Worm (Caenorhabditis elegans) whole organism, L4 larva: ENCODE measurements around the gene R09H10.7.

Experiments
- F37D6.2 ChIP-seq: sonication (generic microtip); optimal IDR thresholded peaks from 2 replicates; lab custom pipeline; 2016; ENCODE audit warnings: mild to moderate bottlenecking, missing genetic modification characterization, missing compliant biosample characterization
- F49E8.2 ChIP-seq: sonication (generic microtip); optimal IDR thresholded peaks from 2 replicates; lab custom pipeline; 2016; ENCODE audit warnings: missing compliant biosample characterization, mild to moderate bottlenecking, missing genetic modification characterization, borderline replicate concordance
- T20F7.1 ChIP-seq: fragments of 200-800 bp; sonication (Bioruptor generic); optimal IDR thresholded peaks from 2 replicates; lab custom pipeline; 2018; ENCODE audit warnings: mild to moderate bottlenecking, missing genetic modification characterization, missing compliant biosample characterization
- T26A8.4 ChIP-seq: fragments of 200-800 bp; sonication (Bioruptor generic); IDR thresholded peaks from 2 replicates; pipeline ENCODE4 v1.3.6; 2022; ENCODE audit warnings: missing genetic modification characterization, missing compliant biosample characterization
- Y48G9A.11 ChIP-seq: fragments of 200-800 bp; sonication (Bioruptor generic); IDR thresholded peaks from 2 replicates; pipeline ENCODE4 v1.3.6; 2022; ENCODE audit warnings: missing genetic modification reagents, missing genetic modification characterization, missing compliant biosample characterization
- aha-1 ChIP-seq: fragments of 150-350 bp; peaks from one replicate; lab custom pipeline; 2014; ENCODE audit warnings: missing biosample characterization, missing genetic modification characterization
- ama-1 ChIP-seq: fragments of 150-350 bp; optimal IDR thresholded peaks from 2 replicates; lab custom pipeline; 2014; ENCODE audit warnings: inconsistent platforms, mixed read lengths
- attf-4 ChIP-seq: sonication (generic microtip); optimal IDR thresholded peaks from 3 replicates; lab custom pipeline; 2017; ENCODE audit warnings: missing biosample characterization, missing genetic modification characterization
- ceh-32 ChIP-seq: sonication (generic microtip); optimal IDR thresholded peaks from 2 replicates; lab custom pipeline; 2016; ENCODE audit warnings: mild to moderate bottlenecking, missing genetic modification characterization, missing compliant biosample characterization; ENCODE audit not compliant: poor library complexity
- ceh-44 ChIP-seq: fragments of 200-800 bp; sonication (Bioruptor generic); IDR thresholded peaks from 2 replicates; pipeline ENCODE4 v1.3.6; 2022; ENCODE audit warnings: missing genetic modification reagents, missing genetic modification characterization, missing compliant biosample characterization
- ceh-82 ChIP-seq: sonication (generic microtip); optimal IDR thresholded peaks from 2 replicates; lab custom pipeline; 2017; ENCODE audit warnings: missing biosample characterization, missing genetic modification characterization
- ces-1 ChIP-seq: fragments of 150-350 bp; sonication (generic microtip); optimal IDR thresholded peaks from 4 replicates; lab custom pipeline; 2014; ENCODE audit warnings: missing biosample characterization, missing genetic modification reagents, missing genetic modification characterization
- daf-12 ChIP-seq: fragments of 150-350 bp; optimal IDR thresholded peaks from 2 replicates; lab custom pipeline; 2014; ENCODE audit warnings: missing biosample characterization, missing genetic modification reagents, missing genetic modification characterization
- daf-8 ChIP-seq: fragments of 200-800 bp; sonication (Bioruptor generic); IDR thresholded peaks from 2 replicates; pipeline ENCODE4 v1.3.6; 2022; ENCODE audit warnings: missing genetic modification characterization, missing compliant biosample characterization
- dmd-6 ChIP-seq: fragments of 200-800 bp; sonication (Bioruptor generic); IDR thresholded peaks from 2 replicates; pipeline ENCODE4 v1.3.6; 2022; ENCODE audit warnings: missing genetic modification reagents, missing genetic modification characterization, missing compliant biosample characterization
- dpl-1 ChIP-seq: fragments of 150-350 bp; optimal IDR thresholded peaks from 2 replicates; lab custom pipeline; 2014; ENCODE audit warnings: missing biosample characterization, missing genetic modification reagents, missing genetic modification characterization
- dve-1 ChIP-seq: sonication (generic microtip); optimal IDR thresholded peaks from 2 replicates; lab custom pipeline; 2017; ENCODE audit warnings: antibody characterized with exemption, mild to moderate bottlenecking, missing genetic modification characterization, missing compliant biosample characterization; ENCODE audit not compliant: insufficient read depth
- hlh-30 ChIP-seq: sonication (generic microtip); optimal IDR thresholded peaks from 2 replicates; lab custom pipeline; 2017; ENCODE audit warnings: antibody characterized with exemption, mild to moderate bottlenecking, missing genetic modification characterization, missing compliant biosample characterization; ENCODE audit not compliant: insufficient read depth
- hmg-1.1 ChIP-seq: fragments of 200-800 bp; sonication (Bioruptor generic); IDR thresholded peaks from 2 replicates; pipeline ENCODE4 v1.3.6; 2022; ENCODE audit warnings: missing genetic modification reagents, missing genetic modification characterization, missing compliant biosample characterization
- lin-13 ChIP-seq: fragments of 150-350 bp; optimal IDR thresholded peaks from 2 replicates; lab custom pipeline; 2014; ENCODE audit warnings: missing biosample characterization, missing genetic modification reagents, missing genetic modification characterization
- lin-38 ChIP-seq: fragments of 200-800 bp; sonication (Bioruptor generic); IDR thresholded peaks from 2 replicates; pipeline ENCODE4 v1.3.6; 2022; ENCODE audit warnings: missing genetic modification reagents, missing genetic modification characterization, missing compliant biosample characterization
- lir-3 ChIP-seq: sonication (generic microtip); optimal IDR thresholded peaks from 2 replicates; lab custom pipeline; 2016; ENCODE audit warnings: mild to moderate bottlenecking, missing genetic modification characterization, missing compliant biosample characterization
- mep-1 ChIP-seq: fragments of 150-350 bp; sonication (generic microtip); optimal IDR thresholded peaks from 3 replicates; lab custom pipeline; 2014; ENCODE audit warnings: missing biosample characterization, missing genetic modification characterization
- mxl-3 ChIP-seq: fragments of 200-800 bp; sonication (Bioruptor generic); optimal IDR thresholded peaks from 2 replicates; lab custom pipeline; 2018; ENCODE audit warnings: mild to moderate bottlenecking, missing genetic modification characterization, missing compliant biosample characterization
- nhr-10 ChIP-seq: fragments of 150-350 bp; optimal IDR thresholded peaks from 2 replicates; lab custom pipeline; 2014; ENCODE audit warnings: missing biosample characterization, missing genetic modification characterization
- nhr-11 ChIP-seq: fragments of 150-350 bp; optimal IDR thresholded peaks from 2 replicates; lab custom pipeline; 2014; ENCODE audit warnings: missing biosample characterization, missing genetic modification characterization
- nhr-237 ChIP-seq: sonication (generic microtip); optimal IDR thresholded peaks from 2 replicates; lab custom pipeline; 2017; ENCODE audit warnings: missing biosample characterization, missing genetic modification characterization
- nhr-25 ChIP-seq: sonication (generic microtip); optimal IDR thresholded peaks from 2 replicates; lab custom pipeline; 2017; ENCODE audit warnings: missing genetic modification characterization, mild to moderate bottlenecking, missing compliant biosample characterization, antibody characterized with exemption, moderate library complexity, borderline replicate concordance; ENCODE audit not compliant: insufficient read depth
- nhr-41 ChIP-seq: fragments of 200-800 bp; sonication (Bioruptor generic); IDR thresholded peaks from 2 replicates; pipeline ENCODE4 v1.3.6; 2022; ENCODE audit warnings: missing genetic modification reagents, missing genetic modification characterization, missing compliant biosample characterization
- nhr-48 ChIP-seq: sonication (generic microtip); optimal IDR thresholded peaks from 2 replicates; lab custom pipeline; 2016; ENCODE audit warnings: mild to moderate bottlenecking, missing genetic modification characterization, missing compliant biosample characterization
- nhr-76 ChIP-seq: fragments of 150-350 bp; optimal IDR thresholded peaks from 2 replicates; lab custom pipeline; 2014; ENCODE audit warnings: missing biosample characterization, missing genetic modification characterization
- pha-4 ChIP-seq, 2 experiments: fragments of 150-350 bp in 1 of 2; fragments of 200-800 bp in 1 of 2; sonication (Bioruptor generic) in 1 of 2; IDR thresholded peaks in 1 of 2; optimal IDR thresholded peaks in 1 of 2; 2 replicates each; pipeline versions ENCODE4 v1.3.6 to Lab custom; 2014 to 2022; ENCODE audit warnings: missing genetic modification characterization in 2 of 2, missing genetic modification reagents in 2 of 2, missing biosample characterization in 1 of 2, missing compliant biosample characterization in 1 of 2
- spr-1 ChIP-seq: sonication (generic microtip); optimal IDR thresholded peaks from 2 replicates; lab custom pipeline; 2016; ENCODE audit warnings: mild to moderate bottlenecking, missing genetic modification characterization, missing compliant biosample characterization
- tag-97 ChIP-seq: fragments of 200-800 bp; sonication (Bioruptor generic); IDR thresholded peaks from 2 replicates; pipeline ENCODE4 v1.3.6; 2022; ENCODE audit warnings: missing genetic modification characterization, missing compliant biosample characterization
- unc-62 ChIP-seq, 3 experiments: fragments of 150-350 bp in 1 of 3; sonication (generic microtip); optimal IDR thresholded peaks in 2 of 3; peaks in 1 of 3; 1 replicate in 1 of 3; 2 replicates in 2 of 3; lab custom pipeline; 2014 to 2017; ENCODE audit warnings: missing biosample characterization in 3 of 3, missing genetic modification characterization in 3 of 3, missing genetic modification reagents in 3 of 3, missing genotype in 1 of 3
- vab-7 ChIP-seq: fragments of 200-800 bp; sonication (Bioruptor generic); IDR thresholded peaks from 2 replicates; pipeline ENCODE4 v1.3.6; 2022; ENCODE audit warnings: missing genetic modification reagents, missing genetic modification characterization, missing compliant biosample characterization
- zag-1 ChIP-seq: fragments of 150-350 bp; optimal IDR thresholded peaks from 2 replicates; lab custom pipeline; 2014; ENCODE audit warnings: missing biosample characterization, missing genetic modification characterization
- zip-11 ChIP-seq: fragments of 200-800 bp; sonication (Bioruptor generic); IDR thresholded peaks from 2 replicates; pipeline ENCODE4 v1.3.6; 2022; ENCODE audit warnings: missing genetic modification characterization, missing compliant biosample characterization
- ztf-7 ChIP-seq: fragments of 150-350 bp; optimal IDR thresholded peaks from 2 replicates; lab custom pipeline; 2014; ENCODE audit warnings: missing biosample characterization, missing genetic modification characterization

Gene R09H10.7

DNA sequence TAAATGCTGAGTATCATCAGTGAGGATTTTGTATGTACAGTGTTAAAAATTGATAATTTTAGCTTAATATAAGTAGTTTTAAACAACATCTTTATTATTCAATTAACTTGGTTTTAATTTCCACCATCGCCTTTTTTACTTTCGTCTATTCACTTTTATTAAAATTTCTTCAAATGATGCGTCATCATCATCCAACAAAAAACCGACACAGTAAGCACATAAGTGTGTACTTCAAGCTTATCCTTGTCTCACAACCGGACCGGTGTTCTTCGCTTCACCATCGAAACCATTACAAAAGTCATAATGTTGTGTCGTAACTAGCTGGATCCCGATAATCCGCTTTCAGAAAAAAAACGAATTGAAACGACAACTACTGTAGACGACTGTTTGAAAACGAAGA lies 24.4 kb upstream of the R09H10.7 start, which contains the start of gene C43F9.11:
Gene C43F9.11 (plus strand): TSS at position 301 of the 400 bp plus-strand sequence.
- no peak for TF ChIP-seq mxl-3 (GFP tag; lab: Kevin White, UChicago)
- no peak for TF ChIP-seq ztf-7 (tag; lab: Kevin White, UChicago)
- no peak for TF ChIP-seq T26A8.4 (GFP tag; lab: Robert Waterston, UW)
- TF ChIP-seq nhr-76 (tag; lab: Kevin White, UChicago) = no peak
- TF ChIP-seq attf-4 (tag; lab: Kevin White, UChicago) = no peak
- no peak for TF ChIP-seq hlh-30 (tag; lab: Kevin White, UChicago)
- TF ChIP-seq mep-1 (tag; lab: Kevin White, UChicago) = no peak
- TF ChIP-seq nhr-11 (tag; lab: Kevin White, UChicago) = no peak
- TF ChIP-seq daf-8 (GFP tag; lab: Robert Waterston, UW) = no peak
- no peak for TF ChIP-seq nhr-25 (tag; lab: Kevin White, UChicago)
- no peak for TF ChIP-seq ces-1 (GFP tag; lab: Kevin White, UChicago)
- no peak for TF ChIP-seq hmg-1.1 (GFP tag; lab: Robert Waterston, UW)

DNA sequence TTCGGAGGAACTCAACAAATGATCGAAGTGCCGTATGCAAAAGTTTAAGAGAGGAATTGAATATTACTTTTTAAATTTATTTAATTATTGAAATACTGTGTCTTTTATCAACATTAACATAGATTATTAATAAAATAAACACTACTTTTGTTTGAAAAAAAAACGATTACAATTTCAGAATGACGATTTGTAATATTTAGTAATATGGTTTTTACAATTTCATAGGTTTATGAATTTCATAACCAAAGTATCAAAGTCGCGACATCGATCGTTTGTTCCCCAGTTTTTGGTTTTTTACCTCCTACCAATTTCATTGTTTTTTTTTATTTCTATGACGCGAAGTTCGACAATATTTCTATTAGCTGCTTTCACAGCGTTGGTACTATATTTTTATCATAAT lies 20.9 kb upstream of the R09H10.7 start, which contains the start of gene R09H10.1:
Gene R09H10.1 (plus strand): TSS at position 301 of the 400 bp plus-strand sequence.
- TF ChIP-seq ceh-44 (GFP tag; lab: Robert Waterston, UW) = no peak
- no peak for TF ChIP-seq ceh-82 (tag; lab: Kevin White, UChicago)
- TF ChIP-seq F49E8.2 (tag; lab: Kevin White, UChicago) = no peak
- no peak for TF ChIP-seq zag-1 (tag; lab: Kevin White, UChicago)
- TF ChIP-seq lin-38 (GFP tag; lab: Robert Waterston, UW) = no peak
- TF ChIP-seq tag-97 (GFP tag; lab: Robert Waterston, UW) = no peak
- no peak for TF ChIP-seq spr-1 (tag; lab: Kevin White, UChicago)
- no peak for TF ChIP-seq dve-1 (tag; lab: Kevin White, UChicago)
- no peak for TF ChIP-seq zip-11 (GFP tag; lab: Robert Waterston, UW)
- no peak for TF ChIP-seq ceh-32 (tag; lab: Kevin White, UChicago)
- TF ChIP-seq ztf-7 (tag; lab: Kevin White, UChicago) = no peak
- no peak for TF ChIP-seq nhr-76 (tag; lab: Kevin White, UChicago)
- TF ChIP-seq lin-13 (GFP tag; lab: Kevin White, UChicago) = no peak
- TF ChIP-seq lir-3 (tag; lab: Kevin White, UChicago) = no peak
- no peak for TF ChIP-seq unc-62 (GFP tag; optimal IDR thresholded peaks at IDR 0.05 in 1 of 2; lab: Kevin White, UChicago)
- TF ChIP-seq unc-62 (tag; optimal IDR thresholded peaks at IDR 0.05; lab: Kevin White, UChicago) = no peak
- TF ChIP-seq ama-1 (lab: Kevin White, UChicago) = no peak
- TF ChIP-seq nhr-10 (tag; lab: Kevin White, UChicago) = no peak
- no peak for TF ChIP-seq vab-7 (GFP tag; lab: Robert Waterston, UW)
- TF ChIP-seq daf-12 (tag; lab: Kevin White, UChicago) = no peak
- TF ChIP-seq dpl-1 (GFP tag; lab: Kevin White, UChicago) = no peak

DNA sequence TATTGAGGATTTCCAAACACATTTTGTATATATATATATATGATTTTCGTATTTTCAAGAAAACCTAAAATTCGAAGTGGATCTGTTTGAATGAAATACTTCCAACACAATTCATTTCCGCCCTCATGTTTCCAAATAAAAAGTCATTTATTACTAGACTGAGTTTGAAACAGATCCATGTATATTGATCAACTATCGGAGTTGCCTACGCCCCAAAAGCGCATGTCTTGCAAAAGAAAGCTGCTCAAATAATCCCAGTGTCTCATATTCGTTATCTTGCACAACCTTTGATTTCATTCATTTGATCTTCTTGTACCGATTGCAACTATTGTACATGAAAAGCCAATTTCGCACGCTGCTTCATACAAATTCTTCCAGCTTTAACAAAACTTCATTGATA lies 18.3 kb upstream of the R09H10.7 start, which contains the start of gene R09H10.2:
Gene R09H10.2 (plus strand): TSS at position 301 of the 400 bp plus-strand sequence.
- no peak for TF ChIP-seq daf-12 (tag; lab: Kevin White, UChicago)
- no peak for TF ChIP-seq nhr-48 (tag; lab: Kevin White, UChicago)
- TF ChIP-seq F37D6.2 (tag; lab: Kevin White, UChicago) = no peak
- no peak for TF ChIP-seq pha-4 (GFP tag; IDR thresholded peaks at IDR 0.05; lab: Robert Waterston, UW)
- no peak for TF ChIP-seq pha-4 (tag; optimal IDR thresholded peaks at IDR 0.05; lab: Kevin White, UChicago)
- TF ChIP-seq Y48G9A.11 (GFP tag; lab: Robert Waterston, UW) = no peak
- TF ChIP-seq lin-38 (GFP tag; lab: Robert Waterston, UW) = no peak
- no peak for TF ChIP-seq dmd-6
- no peak for TF ChIP-seq aha-1 (tag; lab: Kevin White, UChicago)
- TF ChIP-seq nhr-237 (tag; lab: Kevin White, UChicago) = no peak
- no peak for TF ChIP-seq T20F7.1 (GFP tag; lab: Kevin White, UChicago)
- no peak for TF ChIP-seq nhr-41
- TF ChIP-seq zip-11 (GFP tag; lab: Robert Waterston, UW) = no peak
- TF ChIP-seq, all 104 proteins: peak for 0
